Fruit fly (Drosophila melanogaster) whole organism, embryonic: ENCODE data around the gene REG.

Experiments used
- Adf1 ChIP-seq: fragments of 200-800 bp; sonication (Bioruptor generic); IDR thresholded peaks from 2 replicates; pipeline ENCODE4 v1.3.6; 2022; ENCODE audit warnings: missing biosample characterization, missing genetic modification characterization
- B-H1 ChIP-seq: fragments of 200-800 bp; sonication (Bioruptor generic); IDR thresholded peaks from 3 replicates; pipeline ENCODE4 v1.3.6; 2022; ENCODE audit warnings: missing biosample characterization, missing genetic modification characterization
- BEAF-32 ChIP-seq: fragments of 200-800 bp; sonication (Bioruptor generic); optimal IDR thresholded peaks from 3 replicates; lab custom pipeline; 2017; ENCODE audit warnings: missing biosample characterization, missing genetic modification characterization, mild to moderate bottlenecking, moderate library complexity, missing genetic modification reagents
- CG11456 ChIP-seq: fragments of 200-800 bp; sonication (Bioruptor generic); IDR thresholded peaks from 3 replicates; pipeline ENCODE4 v1.3.6; 2022; ENCODE audit warnings: missing biosample characterization, missing genetic modification characterization
- CG11504 ChIP-seq: fragments of 200-800 bp; sonication (Bioruptor generic); optimal IDR thresholded peaks from 3 replicates; lab custom pipeline; 2019; ENCODE audit warnings: missing biosample characterization, mild to moderate bottlenecking, missing genetic modification characterization, moderate library complexity
- CG12071 ChIP-seq: fragments of 200-800 bp; sonication (Bioruptor generic); optimal IDR thresholded peaks from 3 replicates; lab custom pipeline; 2018; ENCODE audit warnings: missing biosample characterization, mild to moderate bottlenecking, missing genetic modification characterization
- CG12236 ChIP-seq: fragments of 200-800 bp; sonication (Bioruptor generic); optimal IDR thresholded peaks from 2 replicates; lab custom pipeline; 2016; ENCODE audit warnings: missing biosample characterization, missing genetic modification characterization
- CG14050 ChIP-seq: fragments of 200-800 bp; sonication (Bioruptor generic); IDR thresholded peaks from 3 replicates; pipeline ENCODE4 v1.3.6; 2022; ENCODE audit warnings: missing biosample characterization, missing genetic modification characterization
- CG17328 ChIP-seq: fragments of 200-800 bp; sonication (Bioruptor generic); IDR thresholded peaks from 2 replicates; pipeline ENCODE4 v1.3.6; 2022; ENCODE audit warnings: missing biosample characterization, missing genetic modification characterization
- CG2202 ChIP-seq: fragments of 200-800 bp; sonication (Bioruptor generic); optimal IDR thresholded peaks from 2 replicates; lab custom pipeline; 2018; ENCODE audit warnings: missing biosample characterization, mild to moderate bottlenecking, missing genetic modification characterization
- CG4328 ChIP-seq: fragments of 200-800 bp; sonication (Bioruptor generic); optimal IDR thresholded peaks from 3 replicates; lab custom pipeline; 2017; ENCODE audit warnings: missing biosample characterization, missing genetic modification reagents, missing genetic modification characterization
- CG4360 ChIP-seq: fragments of 200-800 bp; sonication (Bioruptor generic); IDR thresholded peaks from 2 replicates; pipeline ENCODE4 v1.3.6; 2022; ENCODE audit warnings: missing biosample characterization, missing genetic modification characterization
- CG4854 ChIP-seq: fragments of 200-800 bp; sonication (Bioruptor generic); optimal IDR thresholded peaks from 2 replicates; lab custom pipeline; 2016; ENCODE audit warnings: missing biosample characterization, missing genetic modification characterization, inconsistent platforms
- CG5245 ChIP-seq: fragments of 200-800 bp; sonication (Bioruptor generic); optimal IDR thresholded peaks from 3 replicates; lab custom pipeline; 2016; ENCODE audit warnings: missing biosample characterization, missing genetic modification characterization
- CG6689 ChIP-seq: fragments of 200-800 bp; sonication (Bioruptor generic); IDR thresholded peaks from 2 replicates; pipeline ENCODE4 v1.3.6; 2022; ENCODE audit warnings: missing biosample characterization, missing genetic modification characterization
- CG6813 ChIP-seq: fragments of 200-800 bp; sonication (Bioruptor generic); optimal IDR thresholded peaks from 2 replicates; lab custom pipeline; 2017; ENCODE audit warnings: missing biosample characterization, missing genetic modification characterization, mild to moderate bottlenecking, moderate library complexity, missing genetic modification reagents
- CG7745 ChIP-seq: fragments of 200-800 bp; sonication (Bioruptor generic); optimal IDR thresholded peaks from 2 replicates; lab custom pipeline; 2018; ENCODE audit warnings: missing biosample characterization, mild to moderate bottlenecking, missing genetic modification characterization, moderate library complexity
- CG7963 ChIP-seq: fragments of 200-800 bp; sonication (Bioruptor generic); IDR thresholded peaks from 3 replicates; pipeline ENCODE4 v1.3.6; 2022; ENCODE audit warnings: missing biosample characterization, missing genetic modification characterization; ENCODE audit not compliant: partially characterized antibody
- CG7987 ChIP-seq: fragments of 200-800 bp; sonication (Bioruptor generic); optimal IDR thresholded peaks from 2 replicates; lab custom pipeline; 2018; ENCODE audit warnings: missing biosample characterization, mild to moderate bottlenecking, missing genetic modification characterization, moderate library complexity
- CG8290 ChIP-seq, 3 experiments: fragments of 200-800 bp; sonication (Bioruptor generic); optimal IDR thresholded peaks; 2 replicates each; lab custom pipeline; 2016 to 2019; ENCODE audit warnings: missing biosample characterization in 3 of 3, missing genetic modification characterization in 3 of 3, mild to moderate bottlenecking in 2 of 3, moderate library complexity in 1 of 3
- CG8359 ChIP-seq: fragments of 200-800 bp; sonication (Bioruptor generic); optimal IDR thresholded peaks from 2 replicates; lab custom pipeline; 2017; ENCODE audit warnings: missing biosample characterization, mild to moderate bottlenecking, missing genetic modification characterization, borderline replicate concordance
- CG8478 ChIP-seq: fragments of >200 bp; optimal IDR thresholded peaks from 2 replicates; lab custom pipeline; 2018
- CG9215 ChIP-seq: fragments of 200-800 bp; sonication (Bioruptor generic); IDR thresholded peaks from 2 replicates; pipeline ENCODE4 v1.3.6; 2022; ENCODE audit warnings: missing biosample characterization, missing genetic modification characterization
- CG9817 ChIP-seq: fragments of 200-800 bp; sonication (Bioruptor generic); optimal IDR thresholded peaks from 2 replicates; lab custom pipeline; 2018; ENCODE audit warnings: missing biosample characterization, mild to moderate bottlenecking, missing genetic modification characterization, moderate library complexity
- CTCF ChIP-seq: fragments of 200-800 bp; sonication (Bioruptor generic); optimal IDR thresholded peaks from 2 replicates; lab custom pipeline; 2017; ENCODE audit warnings: missing biosample characterization, mild to moderate bottlenecking, missing genetic modification characterization, moderate library complexity
- CkIIα-i1 ChIP-seq: fragments of 200-800 bp; sonication (Bioruptor generic); IDR thresholded peaks from 2 replicates; pipeline ENCODE4 v1.3.6; 2022; ENCODE audit warnings: missing biosample characterization, missing genetic modification characterization
- GATAe ChIP-seq: fragments of 200-800 bp; sonication (Bioruptor generic); conservative IDR thresholded peaks from 2 replicates; pipeline ENCODE4 v1.3.6; 2022; ENCODE audit warnings: missing biosample characterization, missing genetic modification characterization
- Jarid2 ChIP-seq: fragments of 200-800 bp; sonication (Bioruptor generic); optimal IDR thresholded peaks from 3 replicates; lab custom pipeline; 2017; ENCODE audit warnings: mild to moderate bottlenecking, missing biosample characterization, missing genetic modification reagents, missing genetic modification characterization
- MBD-R2 ChIP-seq: fragments of 200-800 bp; sonication (Bioruptor generic); IDR thresholded peaks from 2 replicates; pipeline ENCODE4 v1.3.6; 2022; ENCODE audit warnings: missing biosample characterization, missing genetic modification characterization
- Nf-YA ChIP-seq: fragments of 200-800 bp; sonication (Bioruptor generic); IDR thresholded peaks from 2 replicates; pipeline ENCODE4 v1.3.6; 2022; ENCODE audit warnings: missing biosample characterization, missing genetic modification characterization
- Poxn ChIP-seq: fragments of 200-800 bp; sonication (Bioruptor generic); IDR thresholded peaks from 2 replicates; pipeline ENCODE4 v1.3.6; 2022; ENCODE audit warnings: missing biosample characterization, missing genetic modification characterization
- Ravus ChIP-seq: fragments of 200-800 bp; sonication (Bioruptor generic); IDR thresholded peaks from 2 replicates; pipeline ENCODE4 v1.3.6; 2022; ENCODE audit warnings: missing biosample characterization, missing genetic modification characterization
- Scr ChIP-seq: fragments of 200-800 bp; sonication (Bioruptor generic); IDR thresholded peaks from 2 replicates; pipeline ENCODE4 v1.3.6; 2022; ENCODE audit warnings: missing biosample characterization, missing genetic modification characterization; ENCODE audit not compliant: partially characterized antibody
- Sin3A ChIP-seq: fragments of >200 bp; optimal IDR thresholded peaks from 2 replicates; lab custom pipeline; 2018
- Taf1 ChIP-seq: fragments of 200-800 bp; sonication (Bioruptor generic); IDR thresholded peaks from 2 replicates; pipeline ENCODE4 v1.3.6; 2022; ENCODE audit warnings: missing biosample characterization, missing genetic modification characterization
- cas ChIP-seq: fragments of 200-800 bp; sonication (Bioruptor generic); IDR thresholded peaks from 2 replicates; pipeline ENCODE4 v1.3.6; 2022; ENCODE audit warnings: missing biosample characterization, missing genetic modification characterization
- crp ChIP-seq, 2 experiments: fragments of 200-800 bp; sonication (Bioruptor generic); optimal IDR thresholded peaks; 2 replicates in 1 of 2; 3 replicates in 1 of 2; lab custom pipeline; 2017; ENCODE audit warnings: missing biosample characterization in 2 of 2, missing genetic modification characterization in 2 of 2, mild to moderate bottlenecking in 1 of 2, moderate library complexity in 1 of 2
- dysf ChIP-seq: fragments of 200-800 bp; sonication (Bioruptor generic); IDR thresholded peaks from 3 replicates; pipeline ENCODE4 v1.3.6; 2022; ENCODE audit warnings: missing biosample characterization, missing genetic modification characterization
- emc ChIP-seq: fragments of 200-800 bp; sonication (Bioruptor generic); optimal IDR thresholded peaks from 2 replicates; lab custom pipeline; 2016; ENCODE audit warnings: missing biosample characterization, missing genetic modification characterization
- gfzf ChIP-seq: fragments of 200-800 bp; sonication (Bioruptor generic); optimal IDR thresholded peaks from 2 replicates; lab custom pipeline; 2016; ENCODE audit warnings: missing biosample characterization, mild to moderate bottlenecking, missing genetic modification characterization, moderate library complexity
- gt ChIP-seq: fragments of 200-800 bp; sonication (Bioruptor generic); IDR thresholded peaks from 2 replicates; pipeline ENCODE4 v1.3.6; 2022; ENCODE audit warnings: missing biosample characterization, missing genetic modification characterization
- inv ChIP-seq: fragments of 200-800 bp; sonication (Bioruptor generic); IDR thresholded peaks from 2 replicates; pipeline ENCODE4 v1.3.6; 2022; ENCODE audit warnings: missing biosample characterization, missing genetic modification characterization; ENCODE audit not compliant: partially characterized antibody
- jigr1 ChIP-seq: fragments of 200-800 bp; sonication (Bioruptor generic); IDR thresholded peaks from 3 replicates; pipeline ENCODE4 v1.3.6; 2022; ENCODE audit warnings: missing biosample characterization, missing genetic modification characterization
- knrl ChIP-seq: fragments of 200-800 bp; sonication (Bioruptor generic); IDR thresholded peaks from 3 replicates; pipeline ENCODE4 v1.3.6; 2022; ENCODE audit warnings: missing biosample characterization, missing genetic modification characterization; ENCODE audit not compliant: partially characterized antibody
- onecut ChIP-seq: fragments of 200-800 bp; sonication (Bioruptor generic); IDR thresholded peaks from 2 replicates; pipeline ENCODE4 v1.3.6; 2022; ENCODE audit warnings: missing biosample characterization, missing genetic modification characterization
- psq ChIP-seq: fragments of 200-800 bp; sonication (Bioruptor generic); optimal IDR thresholded peaks from 2 replicates; lab custom pipeline; 2017; ENCODE audit warnings: missing biosample characterization, missing genetic modification characterization
- repo ChIP-seq: fragments of 200-800 bp; sonication (Bioruptor generic); optimal IDR thresholded peaks from 2 replicates; lab custom pipeline; 2016; ENCODE audit warnings: missing biosample characterization, missing genetic modification characterization
- sisA ChIP-seq: fragments of 200-800 bp; sonication (Bioruptor generic); IDR thresholded peaks from 2 replicates; pipeline ENCODE4 v1.3.6; 2022; ENCODE audit warnings: missing biosample characterization, missing genetic modification characterization
- sug ChIP-seq: fragments of 200-800 bp; optimal IDR thresholded peaks from 2 replicates; lab custom pipeline; 2019; ENCODE audit warnings: missing biosample characterization, mild to moderate bottlenecking, missing genetic modification characterization, moderate library complexity
- toy ChIP-seq: fragments of 200-800 bp; sonication (Bioruptor generic); IDR thresholded peaks from 2 replicates; pipeline ENCODE4 v1.3.6; 2022; ENCODE audit warnings: missing biosample characterization, missing genetic modification characterization
- tx ChIP-seq: fragments of 200-800 bp; sonication (Bioruptor generic); optimal IDR thresholded peaks from 2 replicates; lab custom pipeline; 2016; ENCODE audit warnings: missing biosample characterization, missing genetic modification characterization

REG gene

DNA sequence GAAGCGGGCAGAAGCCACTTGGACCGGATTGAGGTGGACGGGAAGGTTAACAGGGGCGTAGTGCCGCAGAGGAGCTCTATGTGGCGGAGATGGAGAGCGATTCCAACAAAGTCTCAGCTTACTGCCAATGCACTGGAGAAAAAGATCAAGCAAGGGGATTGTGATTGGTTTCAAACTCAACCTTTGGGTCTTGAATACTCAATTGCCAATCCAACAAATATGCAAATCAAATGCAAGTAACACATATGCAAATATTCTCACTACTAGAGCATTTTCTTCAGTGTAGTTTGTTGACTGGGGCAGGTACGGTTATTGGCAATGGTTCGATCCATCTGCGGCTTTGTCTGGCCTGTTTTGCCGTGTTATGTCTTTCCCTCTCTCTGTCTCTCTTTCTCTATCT, 39.2 kb downstream of the REG start (continued):
- no peak for TF ChIP-seq gfzf (GFP tag; lab: Kevin White, UChicago)
- 0 out of 2 replicates have a peak, but pooled peaks have one; percentile 51 for TF ChIP-seq toy (GFP tag; lab: Robert Waterston, UW)
- no peak for TF ChIP-seq CG7745 (tag; lab: Kevin White, UChicago)
- TF ChIP-seq MBD-R2 = peak; percentile 53; the same call in 1 of the 2 replicates
- peak; percentile 56 for TF ChIP-seq emc (GFP tag; lab: Kevin White, UChicago)
- no peak for TF ChIP-seq GATAe (GFP tag; lab: Robert Waterston, UW)
- peak in 1 of 2 experiments; percentile 14 for TF ChIP-seq crp (GFP tag; optimal IDR thresholded peaks at IDR 0.05; lab: Kevin White, UChicago)
- TF ChIP-seq CG4854 = peak; percentile 58
- peak; percentile 86 for TF ChIP-seq dysf (GFP tag; lab: Robert Waterston, UW)
- TF ChIP-seq B-H1 (GFP tag; lab: Robert Waterston, UW) = peak; percentile 53
- TF ChIP-seq repo (GFP tag; lab: Kevin White, UChicago) = peak; percentile 58
- TF ChIP-seq CG4328 = no peak
- peak; percentile 45 for TF ChIP-seq CG2202 (tag; lab: Kevin White, UChicago)
- TF ChIP-seq CG14050 (GFP tag; lab: Robert Waterston, UW) = 0 out of 3 replicates have a peak, but pooled peaks have one; percentile 51
- 0 out of 2 replicates have a peak, but pooled peaks have one; percentile 24 for TF ChIP-seq cas (GFP tag; lab: Robert Waterston, UW)
- TF ChIP-seq CG4360 (GFP tag; lab: Robert Waterston, UW) = no peak
- no peak for TF ChIP-seq knrl (GFP tag; lab: Robert Waterston, UW)
- no peak for TF ChIP-seq inv
- TF ChIP-seq jigr1 (GFP tag; lab: Robert Waterston, UW) = peak; percentile 60; the same call in 1 of the 3 replicates
- TF ChIP-seq gt (GFP tag; lab: Robert Waterston, UW) = peak; percentile 58; the same call in 1 of the 2 replicates
- TF ChIP-seq Scr (GFP tag; lab: Robert Waterston, UW) = no peak
- peak; percentile 87 for TF ChIP-seq sisA
- TF ChIP-seq CG6813 (GFP tag; lab: Kevin White, UChicago) = peak; percentile 67
- TF ChIP-seq CG12236 (GFP tag; lab: Kevin White, UChicago) = peak; percentile 60
- peak; percentile 66 for TF ChIP-seq CG8359
- TF ChIP-seq CG8478 (lab: Kevin White, UChicago) = no peak
- peak; percentile 79; the same call in 2 of the 3 replicates for TF ChIP-seq CG11456 (GFP tag; lab: Robert Waterston, UW)
- TF ChIP-seq sug (tag; lab: Kevin White, UChicago) = peak; percentile 10
- peak; percentile 73 for TF ChIP-seq tx (GFP tag; lab: Kevin White, UChicago)
- 0 out of 2 replicates have a peak, but pooled peaks have one; percentile 55 for TF ChIP-seq Poxn (GFP tag; lab: Robert Waterston, UW)
- 0 out of 2 replicates have a peak, but pooled peaks have one; percentile 29 for TF ChIP-seq CkIIα-i1
- TF ChIP-seq CG6689 (GFP tag; lab: Robert Waterston, UW) = peak; percentile 85
- 0 out of 2 replicates have a peak, but pooled peaks have one; percentile 24 for TF ChIP-seq Nf-YA (GFP tag; lab: Robert Waterston, UW)
- no peak for TF ChIP-seq Ravus (GFP tag; lab: Robert Waterston, UW)
- TF ChIP-seq CG9817 (tag; lab: Kevin White, UChicago) = peak; percentile 67
- TF ChIP-seq onecut (GFP tag; lab: Robert Waterston, UW) = peak; percentile 67
- TF ChIP-seq CG8290 (GFP tag; optimal IDR thresholded peaks at IDR 0.05; lab: Kevin White, UChicago) = peak; percentile 49
- peak in 1 of 2 experiments; percentile 94 for TF ChIP-seq CG8290 (tag; optimal IDR thresholded peaks at IDR 0.05; lab: Kevin White, UChicago)
- TF ChIP-seq psq (GFP tag; lab: Kevin White, UChicago) = no peak
- no peak for TF ChIP-seq CG7963
- TF ChIP-seq CG9215 = peak; percentile 63
- TF ChIP-seq CG12071 = peak; percentile 81
- peak; percentile 37 for TF ChIP-seq CTCF
- peak; percentile 74 for TF ChIP-seq CG17328 (GFP tag; lab: Robert Waterston, UW)
- peak; percentile 82 for TF ChIP-seq CG11504 (tag; lab: Kevin White, UChicago)
- peak; percentile 5 for TF ChIP-seq CG7987 (GFP tag; lab: Kevin White, UChicago)
- peak; percentile 23; the same call in 1 of the 2 replicates for TF ChIP-seq Taf1 (GFP tag; lab: Robert Waterston, UW)
- TF ChIP-seq Sin3A (lab: Kevin White, UChicago) = no peak
- no peak for TF ChIP-seq Adf1
- peak; percentile 65 for TF ChIP-seq CG5245 (GFP tag; lab: Kevin White, UChicago)
- peak; percentile 47 for TF ChIP-seq Jarid2
- no peak for TF ChIP-seq BEAF-32 (GFP tag; lab: Kevin White, UChicago)
